Fruit fly (Drosophila melanogaster): ENCODE results near the gene Grip.
A peak's percentile ranks its signal among the peaks of the same experiment; 100 is the strongest.

Grip gene

DNA sequence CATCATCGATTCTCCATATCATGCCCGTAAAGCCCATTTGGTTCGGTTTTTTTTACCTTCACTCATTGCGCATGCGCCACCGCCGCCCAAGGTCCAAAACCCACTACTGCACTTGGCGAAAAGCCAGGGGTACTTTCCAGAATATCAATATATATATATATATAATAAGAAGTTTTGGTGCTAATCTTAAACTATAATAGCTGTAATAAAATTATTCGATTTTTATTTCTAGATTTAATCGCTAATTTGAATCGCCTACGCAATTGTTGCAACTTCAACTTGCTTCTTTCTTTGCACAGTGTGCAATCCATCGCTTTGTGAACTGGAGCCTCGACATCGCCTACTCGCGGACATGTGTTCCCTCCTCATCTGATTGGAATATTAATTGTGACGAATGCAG lies 37.8 kb downstream of the Grip start (continued):
- TF ChIP-seq hbn (GFP tag; IDR thresholded peaks at IDR 0.05; ENCODE audit: partially characterized antibody), result no peak
- TF ChIP-seq Jarid2 (GFP tag; optimal IDR thresholded peaks at IDR 0.05), result no peak
- peak; percentile 43 for TF ChIP-seq CG18262 (tag; optimal IDR thresholded peaks at IDR 0.05)
- no peak for TF ChIP-seq CG10959 (GFP tag; IDR thresholded peaks at IDR 0.05)
- TF ChIP-seq CG2889 (GFP tag; IDR thresholded peaks at IDR 0.05), result no peak
- TF ChIP-seq rib (GFP tag; IDR thresholded peaks at IDR 0.05), result no peak
- TF ChIP-seq CG4730 (GFP tag; IDR thresholded peaks at IDR 0.05), result no peak
- TF ChIP-seq CG18599 (GFP tag; optimal IDR thresholded peaks at IDR 0.05), result no peak
- TF ChIP-seq mam (GFP tag; optimal IDR thresholded peaks at IDR 0.05), result no peak
- no peak for TF ChIP-seq Lpt (GFP tag; optimal IDR thresholded peaks at IDR 0.05)
- no peak for TF ChIP-seq ERR (GFP tag; optimal IDR thresholded peaks at IDR 0.05)
- TF ChIP-seq yki (optimal IDR thresholded peaks at IDR 0.05), result no peak
- TF ChIP-seq amos (GFP tag; IDR thresholded peaks at IDR 0.05; ENCODE audit: partially characterized antibody), result no peak
- no peak for TF ChIP-seq Nf-YB (GFP tag; optimal IDR thresholded peaks at IDR 0.05)
- TF ChIP-seq CrebB (tag; optimal IDR thresholded peaks at IDR 0.05), result no peak
- TF ChIP-seq dmrt99B (tag; optimal IDR thresholded peaks at IDR 0.05), result no peak
- no peak for TF ChIP-seq shn (GFP tag; optimal IDR thresholded peaks at IDR 0.05)
- TF ChIP-seq sr (GFP tag; IDR thresholded peaks at IDR 0.05), result no peak
- peak; percentile 14 for TF ChIP-seq CG6254 (GFP tag; optimal IDR thresholded peaks at IDR 0.05)
- TF ChIP-seq CG12942 (GFP tag; optimal IDR thresholded peaks at IDR 0.05), result no peak
- no peak for TF ChIP-seq az2 (GFP tag; optimal IDR thresholded peaks at IDR 0.05)
- no peak for TF ChIP-seq slp2 (GFP tag; optimal IDR thresholded peaks at IDR 0.05)
- TF ChIP-seq Myb (GFP tag; optimal IDR thresholded peaks at IDR 0.05), result no peak
- TF ChIP-seq btn (GFP tag; optimal IDR thresholded peaks at IDR 0.05), result no peak
- TF ChIP-seq Kr (GFP tag; optimal IDR thresholded peaks at IDR 0.05), result no peak
- no peak for TF ChIP-seq CG10274 (GFP tag; optimal IDR thresholded peaks at IDR 0.05)
- TF ChIP-seq Xbp1 (GFP tag; optimal IDR thresholded peaks at IDR 0.05), result no peak
- no peak for TF ChIP-seq NC2β (GFP tag; optimal IDR thresholded peaks at IDR 0.05)
- TF ChIP-seq E2f2 (GFP tag; IDR thresholded peaks at IDR 0.05), result no peak
- no peak for TF ChIP-seq grn (GFP tag; optimal IDR thresholded peaks at IDR 0.05)
- no peak for TF ChIP-seq CG31224 (GFP tag; IDR thresholded peaks at IDR 0.05)
- no peak for TF ChIP-seq Usf (GFP tag; optimal IDR thresholded peaks at IDR 0.05)
- TF ChIP-seq vvl (GFP tag; IDR thresholded peaks at IDR 0.05), result no peak
- TF ChIP-seq luna (GFP tag; optimal IDR thresholded peaks at IDR 0.05), result no peak
- no peak for TF ChIP-seq hth (optimal IDR thresholded peaks at IDR 0.05)
- TF ChIP-seq lab (GFP tag; optimal IDR thresholded peaks at IDR 0.05), result no peak
- TF ChIP-seq CG4820 (GFP tag; optimal IDR thresholded peaks at IDR 0.05), result no peak
- TF ChIP-seq Drgx (GFP tag; IDR thresholded peaks at IDR 0.05), result peak; percentile 9; the same call in 1 of the 2 replicates
- peak; percentile 16 for TF ChIP-seq CG7839 (tag; optimal IDR thresholded peaks at IDR 0.05)

dm6 chrX:6007502-6007901 lies 41.4 kb downstream of the Grip start:
- TF ChIP-seq sr (GFP tag; IDR thresholded peaks at IDR 0.05) (peak; percentile 67; the same call in 2 of the 3 replicates), dm (GFP tag; optimal IDR thresholded peaks at IDR 0.05) (no peak), Rx (GFP tag; IDR thresholded peaks at IDR 0.05) (no peak), Sry-δ (GFP tag; optimal IDR thresholded peaks at IDR 0.05) (no peak), Ravus (GFP tag; IDR thresholded peaks at IDR 0.05) (no peak), Tbp (GFP tag; optimal IDR thresholded peaks at IDR 0.05) (no peak), phol (tag; optimal IDR thresholded peaks at IDR 0.05) (no peak)
